Worm (Caenorhabditis elegans) whole organism, young adult: ENCODE measurements around the gene srh-243.

Experiments
- B0336.3 ChIP-seq: fragments of 200-800 bp; sonication (Bioruptor generic); IDR thresholded peaks from 2 replicates; pipeline ENCODE4 v1.3.6; 2022; ENCODE audit warnings: missing genetic modification characterization, missing compliant biosample characterization
- F37B4.10 ChIP-seq: fragments of 200-800 bp; sonication (Bioruptor generic); IDR thresholded peaks from 2 replicates; pipeline ENCODE4 v1.3.6; 2022; ENCODE audit warnings: missing genetic modification characterization, missing compliant biosample characterization
- K12H6.12 ChIP-seq: fragments of 200-800 bp; sonication (Bioruptor generic); optimal IDR thresholded peaks from 2 replicates; lab custom pipeline; 2018; ENCODE audit warnings: mild to moderate bottlenecking, missing genetic modification characterization, missing compliant biosample characterization
- Y53F4B.3 ChIP-seq: fragments of 200-800 bp; sonication (Bioruptor generic); IDR thresholded peaks from 2 replicates; pipeline ENCODE4 v1.3.6; 2022; ENCODE audit warnings: missing genetic modification reagents, missing genetic modification characterization, missing compliant biosample characterization
- Y67H2A.10 ChIP-seq: fragments of 200-800 bp; sonication (Bioruptor generic); conservative IDR thresholded peaks from 2 replicates; pipeline ENCODE4 v1.3.6; 2022; ENCODE audit warnings: missing genetic modification reagents, missing genetic modification characterization, missing compliant biosample characterization
- Y95B8A.8 ChIP-seq: fragments of 200-800 bp; sonication (Bioruptor generic); IDR thresholded peaks from 2 replicates; pipeline ENCODE4 v1.3.6; 2022; ENCODE audit warnings: missing genetic modification reagents, missing genetic modification characterization, missing compliant biosample characterization
- atf-7 ChIP-seq: sonication (generic microtip); optimal IDR thresholded peaks from 2 replicates; lab custom pipeline; 2017; ENCODE audit warnings: mild to moderate bottlenecking, missing genetic modification characterization, missing compliant biosample characterization
- attf-3 ChIP-seq: fragments of 200-800 bp; sonication (Bioruptor generic); conservative IDR thresholded peaks from 2 replicates; pipeline ENCODE4 v1.3.6; 2022; ENCODE audit warnings: missing genetic modification reagents, missing genetic modification characterization, missing compliant biosample characterization
- cebp-2 ChIP-seq: fragments of 200-800 bp; sonication (Bioruptor generic); IDR thresholded peaks from 2 replicates; pipeline ENCODE4 v1.3.6; 2022; ENCODE audit warnings: missing genetic modification characterization, missing compliant biosample characterization
- ceh-40 ChIP-seq: fragments of 200-800 bp; sonication (Bioruptor generic); IDR thresholded peaks from 2 replicates; pipeline ENCODE4 v1.3.6; 2022; ENCODE audit warnings: missing genetic modification characterization, missing compliant biosample characterization
- dox-1 ChIP-seq: fragments of 200-800 bp; sonication (Bioruptor generic); IDR thresholded peaks from 2 replicates; pipeline ENCODE4 v1.3.6; 2022; ENCODE audit warnings: missing genetic modification reagents, missing genetic modification characterization, missing compliant biosample characterization
- egrh-3 ChIP-seq: fragments of 200-800 bp; sonication (Bioruptor generic); IDR thresholded peaks from 2 replicates; pipeline ENCODE4 v1.3.6; 2022; ENCODE audit warnings: missing genetic modification reagents, missing genetic modification characterization, missing compliant biosample characterization
- ekl-4 ChIP-seq: fragments of 200-800 bp; sonication (Bioruptor generic); IDR thresholded peaks from 2 replicates; pipeline ENCODE4 v1.3.6; 2022; ENCODE audit warnings: missing genetic modification reagents, missing genetic modification characterization, missing compliant biosample characterization
- ets-4 ChIP-seq: fragments of 200-800 bp; sonication (Bioruptor generic); optimal IDR thresholded peaks from 2 replicates; lab custom pipeline; 2018; ENCODE audit warnings: mild to moderate bottlenecking, missing genetic modification characterization, missing compliant biosample characterization
- him-1 ChIP-seq: sonication (generic microtip); optimal IDR thresholded peaks from 2 replicates; lab custom pipeline; 2016; ENCODE audit warnings: missing genotype, missing genetic modification reagents, missing genetic modification characterization, missing compliant biosample characterization
- hlh-26 ChIP-seq: fragments of 200-800 bp; sonication (Bioruptor generic); conservative IDR thresholded peaks from 2 replicates; pipeline ENCODE4 v1.3.6; 2022; ENCODE audit warnings: missing genetic modification reagents, missing genetic modification characterization, missing compliant biosample characterization
- hmg-1.2 ChIP-seq: fragments of 200-800 bp; sonication (Bioruptor generic); IDR thresholded peaks from 2 replicates; pipeline ENCODE4 v1.3.6; 2022; ENCODE audit warnings: missing genetic modification reagents, missing genetic modification characterization, missing compliant biosample characterization
- hsf-1 ChIP-seq: fragments of 200-800 bp; sonication (Bioruptor generic); IDR thresholded peaks from 2 replicates; pipeline ENCODE4 v1.3.6; 2022; ENCODE audit warnings: missing genetic modification reagents, missing genetic modification characterization, missing compliant biosample characterization
- lag-1 ChIP-seq: fragments of 200-800 bp; sonication (Bioruptor generic); IDR thresholded peaks from 2 replicates; pipeline ENCODE4 v1.3.6; 2022; ENCODE audit warnings: missing genetic modification reagents, missing genetic modification characterization, missing compliant biosample characterization
- let-526 ChIP-seq: fragments of 200-800 bp; sonication (Bioruptor generic); IDR thresholded peaks from 2 replicates; pipeline ENCODE4 v1.3.6; 2022; ENCODE audit warnings: missing genetic modification reagents, missing genetic modification characterization, missing compliant biosample characterization
- lin-26 ChIP-seq: fragments of 200-800 bp; sonication (Bioruptor generic); IDR thresholded peaks from 2 replicates; pipeline ENCODE4 v1.3.6; 2022; ENCODE audit warnings: missing genetic modification reagents, missing genetic modification characterization, missing compliant biosample characterization
- lin-54 ChIP-seq: fragments of 200-800 bp; sonication (Bioruptor generic); optimal IDR thresholded peaks from 2 replicates; lab custom pipeline; 2018; ENCODE audit warnings: mild to moderate bottlenecking, missing genetic modification characterization, missing compliant biosample characterization
- lsl-1 ChIP-seq: fragments of 200-800 bp; sonication (Bioruptor generic); optimal IDR thresholded peaks from 2 replicates; lab custom pipeline; 2018; ENCODE audit warnings: mild to moderate bottlenecking, missing genetic modification characterization, moderate library complexity, missing compliant biosample characterization
- madf-8 ChIP-seq: fragments of 200-800 bp; sonication (Bioruptor generic); conservative IDR thresholded peaks from 2 replicates; pipeline ENCODE4 v1.3.6; 2022; ENCODE audit warnings: missing genetic modification reagents, missing genetic modification characterization, missing compliant biosample characterization
- mxl-1 ChIP-seq: sonication (generic microtip); optimal IDR thresholded peaks from 2 replicates; lab custom pipeline; 2016; ENCODE audit warnings: missing genetic modification characterization, missing compliant biosample characterization
- nfyb-1 ChIP-seq: fragments of 200-800 bp; sonication (Bioruptor generic); IDR thresholded peaks from 2 replicates; pipeline ENCODE4 v1.3.6; 2022; ENCODE audit warnings: missing genetic modification reagents, missing genetic modification characterization, missing compliant biosample characterization
- nhr-120 ChIP-seq: fragments of 200-800 bp; sonication (Bioruptor generic); IDR thresholded peaks from 2 replicates; pipeline ENCODE4 v1.3.6; 2022; ENCODE audit warnings: missing genetic modification characterization, missing compliant biosample characterization
- pbrm-1 ChIP-seq: fragments of 200-800 bp; sonication (Bioruptor generic); IDR thresholded peaks from 2 replicates; pipeline ENCODE4 v1.3.6; 2022; ENCODE audit warnings: missing genetic modification reagents, missing genetic modification characterization, missing compliant biosample characterization
- snpc-3.4 ChIP-seq: sonication (generic microtip); optimal IDR thresholded peaks from 2 replicates; lab custom pipeline; 2017; ENCODE audit warnings: missing genetic modification characterization, mild to moderate bottlenecking, missing compliant biosample characterization, antibody characterized with exemption, moderate library complexity, missing genotype, missing genetic modification reagents
- snpc-4 ChIP-seq, 5 experiments: fragments of 150-350 bp in 1 of 5; sonication (generic microtip) in 4 of 5; optimal IDR thresholded peaks; 2 replicates each; lab custom pipeline; 2014 to 2018; ENCODE audit warnings: missing genetic modification characterization in 5 of 5, missing biosample characterization in 3 of 5, antibody characterized with exemption in 2 of 5, mild to moderate bottlenecking in 2 of 5, missing compliant biosample characterization in 2 of 5, missing genotype in 2 of 5, moderate library complexity in 2 of 5, missing genetic modification reagents in 1 of 5
- tbp1 ChIP-seq: fragments of 200-800 bp; sonication (Bioruptor generic); optimal IDR thresholded peaks from 2 replicates; lab custom pipeline; 2018; ENCODE audit warnings: mild to moderate bottlenecking, missing genetic modification characterization, missing compliant biosample characterization
- tbx-9 ChIP-seq: sonication (generic microtip); optimal IDR thresholded peaks from 2 replicates; lab custom pipeline; 2016; ENCODE audit warnings: borderline replicate concordance, missing genetic modification characterization, inconsistent platforms, missing compliant biosample characterization
- unc-130 ChIP-seq: sonication (generic microtip); optimal IDR thresholded peaks from 2 replicates; lab custom pipeline; 2016; ENCODE audit warnings: missing genetic modification reagents, missing genetic modification characterization, missing compliant biosample characterization
- zfh-2 ChIP-seq: fragments of 200-800 bp; sonication (Bioruptor generic); conservative IDR thresholded peaks from 2 replicates; pipeline ENCODE4 v1.3.6; 2022; ENCODE audit warnings: missing genetic modification reagents, missing genetic modification characterization, missing compliant biosample characterization
- ztf-22 ChIP-seq: fragments of 200-800 bp; sonication (Bioruptor generic); optimal IDR thresholded peaks from 2 replicates; lab custom pipeline; 2018; ENCODE audit warnings: mild to moderate bottlenecking, missing genetic modification characterization, moderate library complexity, missing compliant biosample characterization
- ztf-28 ChIP-seq: fragments of 200-800 bp; sonication (Bioruptor generic); IDR thresholded peaks from 2 replicates; pipeline ENCODE4 v1.3.6; 2022; ENCODE audit warnings: missing genetic modification reagents, missing genetic modification characterization, missing compliant biosample characterization

Gene srh-243

DNA sequence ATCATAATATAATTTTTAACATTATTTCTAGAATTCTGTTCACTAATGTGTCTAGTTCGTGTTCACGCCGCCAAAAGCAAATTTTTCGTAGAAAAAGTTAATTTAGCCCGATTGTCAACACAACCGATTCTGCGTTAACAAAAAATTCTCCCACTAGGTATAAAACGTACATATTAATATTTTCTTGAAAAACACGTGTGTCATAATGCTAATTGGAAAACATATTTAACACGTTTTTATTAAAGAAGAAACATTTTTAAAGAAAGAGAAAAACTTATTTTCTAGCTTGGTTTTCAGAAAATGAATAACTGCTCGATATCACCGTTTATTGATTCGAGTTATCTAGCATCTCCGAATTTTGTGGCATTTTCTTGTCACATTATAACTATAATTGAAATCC is at the start of gene srh-243:
srh-243 (plus strand) TSS at position 301 of the 400 bp plus-strand sequence.
- TF ChIP-seq him-1 (tag; lab: Kevin White, UChicago) (no peak), nhr-120 (GFP tag; lab: Robert Waterston, UW) (no peak), dox-1 (GFP tag; lab: Robert Waterston, UW) (no peak), lsl-1 (GFP tag; lab: Kevin White, UChicago) (no peak), ztf-22 (no peak), Y95B8A.8 (GFP tag; lab: Robert Waterston, UW) (no peak)
- TF ChIP-seq, all 124 proteins: peak for 0

DNA sequence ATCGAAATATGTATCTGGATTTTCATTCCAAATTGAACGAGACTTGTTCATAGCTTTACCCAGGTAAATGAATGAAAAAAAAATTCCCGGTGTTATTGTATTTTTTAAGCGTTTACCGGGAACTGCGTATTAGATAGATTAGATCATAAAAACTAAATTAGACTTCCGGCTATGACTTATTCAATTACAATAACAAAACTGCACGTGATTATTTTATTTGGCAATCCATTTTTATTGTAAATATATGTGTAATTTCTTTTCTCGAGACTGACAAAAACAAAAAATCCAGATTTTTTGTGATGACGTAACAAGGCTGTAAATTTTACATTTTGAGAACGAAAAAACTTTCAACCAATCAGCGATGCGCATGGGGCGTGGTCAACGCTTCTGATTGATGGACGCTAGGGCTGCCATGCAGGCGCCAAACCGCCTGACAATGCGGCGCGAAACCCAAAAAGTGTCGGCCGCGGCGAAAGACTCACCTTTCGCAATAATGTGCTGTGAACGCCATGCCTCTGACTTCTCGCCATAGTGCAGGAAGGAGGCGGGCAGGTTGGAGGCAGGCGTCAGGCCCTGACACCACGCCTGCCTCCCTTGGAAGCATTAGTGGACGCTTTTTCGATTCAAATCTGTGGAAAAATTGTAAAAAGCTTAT is 48.5 kb upstream of the srh-243 start, which contains the start of gene srh-36:
srh-36 (minus strand) TSS at position 51 of the 655 bp plus-strand sequence.
- TF ChIP-seq nfyb-1 (peak; percentile 53; the same call in 1 of the 2 replicates), ztf-28 (GFP tag; lab: Robert Waterston, UW) (0 out of 2 replicates have a peak, but pooled peaks have one; percentile 56), zfh-2 (peak; percentile 81), tbp1 (GFP tag; lab: Kevin White, UChicago) (no peak), ceh-40 (GFP tag; lab: Robert Waterston, UW) (no peak), snpc-4 (GFP tag; optimal IDR thresholded peaks at IDR 0.05; lab: Kevin White, UChicago) (no peak), snpc-4 (tag; optimal IDR thresholded peaks at IDR 0.05; lab: Kevin White, UChicago) (peak in 1 of 4 experiments; percentile 53)
- TF ChIP-seq, all 124 proteins: peak for 4

DNA sequence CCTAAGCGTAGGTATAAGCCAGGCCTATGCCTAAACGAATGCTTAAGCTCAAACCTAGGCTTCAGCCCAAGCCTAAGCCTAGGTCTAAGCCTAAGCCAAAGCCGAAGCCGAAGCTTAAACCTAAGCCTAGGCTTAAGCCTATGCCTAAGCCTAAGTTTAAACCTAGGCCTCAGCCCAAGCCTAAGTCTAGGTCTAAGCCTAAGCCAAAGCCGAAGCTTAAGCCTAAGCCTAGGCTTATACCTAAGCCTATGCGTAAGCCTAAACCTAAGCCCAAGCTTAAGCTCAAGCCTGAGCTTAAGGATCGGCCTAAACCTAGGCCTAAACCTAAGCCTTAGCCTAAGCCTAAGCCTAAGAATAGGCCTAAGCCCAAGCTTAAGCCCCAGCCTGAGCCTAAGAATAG is 44.2 kb upstream of the srh-243 start:
- TF ChIP-seq ztf-22 = no peak
- no peak for TF ChIP-seq hsf-1 (GFP tag; lab: Robert Waterston, UW)
- no peak for TF ChIP-seq F37B4.10 (GFP tag; lab: Robert Waterston, UW)
- TF ChIP-seq unc-130 = no peak
- TF ChIP-seq egrh-3 (GFP tag; lab: Robert Waterston, UW) = no peak
- no peak for TF ChIP-seq pbrm-1 (GFP tag; lab: Robert Waterston, UW)

- TF ChIP-seq lin-54 (GFP tag; lab: Kevin White, UChicago) = no peak
- peak; percentile 98 for TF ChIP-seq hmg-1.2 (GFP tag; lab: Robert Waterston, UW)
Measured at ce11 chrV:2826815-2827214, 43.4 kb upstream of the srh-243 start, which contains the start of gene T03D3.5. Gene T03D3.5 (minus strand): TSS chrV:2826835.

DNA sequence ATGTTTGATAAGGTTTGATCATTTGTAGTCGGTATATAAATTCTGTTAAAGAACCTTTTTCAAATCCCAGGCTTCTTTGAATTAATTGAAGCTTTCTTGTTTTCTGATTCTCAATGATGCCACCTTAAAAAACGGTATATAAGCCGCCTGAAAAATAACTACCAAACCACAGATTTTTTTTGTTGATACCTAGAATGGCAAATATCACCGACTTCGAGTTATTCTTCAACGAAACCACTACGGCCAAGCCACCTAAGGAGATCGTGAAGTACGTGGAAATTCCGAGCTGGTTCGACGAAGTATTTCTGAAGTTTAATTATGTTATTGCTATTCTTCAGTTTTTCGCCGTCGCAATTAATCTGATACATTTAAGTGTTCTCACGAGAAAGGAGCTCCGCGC is 39.4 kb upstream of the srh-243 start, which contains the start of gene srw-2:
srw-2 (plus strand) TSS at position 62 of the 400 bp plus-strand sequence.
- TF ChIP-seq B0336.3 (GFP tag; lab: Robert Waterston, UW) = no peak
- no peak for TF ChIP-seq hlh-26
- no peak for TF ChIP-seq madf-8 (GFP tag; lab: Robert Waterston, UW)
- no peak for TF ChIP-seq attf-3
- no peak for TF ChIP-seq cebp-2 (GFP tag; lab: Robert Waterston, UW)
- TF ChIP-seq atf-7 (tag; lab: Kevin White, UChicago) = no peak
- no peak for TF ChIP-seq let-526 (GFP tag; lab: Robert Waterston, UW)
- TF ChIP-seq Y53F4B.3 = no peak
- no peak for TF ChIP-seq ekl-4 (GFP tag; lab: Robert Waterston, UW)
- TF ChIP-seq lag-1 (GFP tag; lab: Robert Waterston, UW) = no peak
- TF ChIP-seq Y67H2A.10 (GFP tag; lab: Robert Waterston, UW) = no peak
- no peak for TF ChIP-seq snpc-3.4 (tag; lab: Kevin White, UChicago)
- no peak for TF ChIP-seq K12H6.12 (tag; lab: Kevin White, UChicago)
- TF ChIP-seq mxl-1 (tag; lab: Kevin White, UChicago) = no peak
- no peak for TF ChIP-seq tbx-9 (tag; lab: Kevin White, UChicago)
- no peak for TF ChIP-seq ets-4
- TF ChIP-seq lin-26 = no peak
- TF ChIP-seq pbrm-1 (GFP tag; lab: Robert Waterston, UW) = no peak
